Fruit fly (Drosophila melanogaster) whole organism, prepupa: ENCODE results near the gene CG3625.

Experiments
- CG8632 ChIP-seq: fragments of 200-800 bp; sonication (Bioruptor generic); optimal IDR thresholded peaks from 3 replicates; lab custom pipeline; 2016; ENCODE audit warnings: missing biosample characterization, missing genetic modification characterization
- Eip75B ChIP-seq: fragments of 200-800 bp; sonication (Bioruptor generic); optimal IDR thresholded peaks from 3 replicates; lab custom pipeline; 2016; ENCODE audit warnings: missing biosample characterization, missing genetic modification characterization
- Sox102F ChIP-seq: fragments of 200-800 bp; sonication (Bioruptor generic); optimal IDR thresholded peaks from 2 replicates; lab custom pipeline; 2016; ENCODE audit warnings: missing biosample characterization, mild to moderate bottlenecking, missing genetic modification characterization
- dac ChIP-seq: fragments of 200-800 bp; sonication (Bioruptor generic); optimal IDR thresholded peaks from 2 replicates; lab custom pipeline; 2017; ENCODE audit warnings: missing biosample characterization, mild to moderate bottlenecking, missing genetic modification characterization
- dsx ChIP-seq: fragments of 200-800 bp; optimal IDR thresholded peaks from 3 replicates; lab custom pipeline; 2019; ENCODE audit warnings: missing biosample characterization, mild to moderate bottlenecking, missing genetic modification characterization, moderate library complexity; ENCODE audit not compliant: poor library complexity, severe bottlenecking
- lz ChIP-seq: fragments of 200-800 bp; sonication (Bioruptor generic); optimal IDR thresholded peaks from 3 replicates; lab custom pipeline; 2016; ENCODE audit warnings: missing biosample characterization, missing genetic modification characterization
- net ChIP-seq: fragments of 200-800 bp; sonication (Bioruptor generic); optimal IDR thresholded peaks from 3 replicates; lab custom pipeline; 2016; ENCODE audit warnings: missing biosample characterization, missing genetic modification characterization

DNA sequence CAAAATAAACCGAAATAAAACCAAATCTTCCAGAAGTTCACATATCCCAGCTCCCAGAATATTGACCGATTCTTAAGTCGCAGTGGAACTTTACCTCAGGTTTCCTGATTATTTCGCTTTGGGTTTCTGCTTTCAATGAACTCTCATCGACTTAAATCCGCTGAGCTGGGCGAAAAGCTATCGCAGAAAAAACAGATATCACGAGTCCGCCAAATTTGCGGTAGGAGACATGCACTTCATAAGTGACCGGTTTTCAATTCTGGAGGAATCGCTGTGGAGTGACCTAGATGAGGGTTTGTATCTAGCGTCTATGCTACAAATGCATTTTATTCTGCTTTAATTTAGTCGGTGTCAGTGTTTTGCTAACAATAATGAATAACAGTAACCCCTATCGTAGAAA lies 13.6 kb upstream of the CG3625 start:
- TF ChIP-seq dac = no peak
- TF ChIP-seq Eip75B (GFP tag; lab: Kevin White, UChicago) = no peak
- no peak for TF ChIP-seq Sox102F (GFP tag; lab: Kevin White, UChicago)
- no peak for TF ChIP-seq CG8632 (GFP tag; lab: Kevin White, UChicago)
- TF ChIP-seq lz (GFP tag; lab: Kevin White, UChicago) = no peak
- TF ChIP-seq dsx (GFP tag; lab: Kevin White, UChicago) = no peak
- no peak for TF ChIP-seq net (GFP tag; lab: Kevin White, UChicago)
